Worm (Caenorhabditis elegans): ENCODE results near the gene F40G12.9.
A peak's percentile ranks its signal among the peaks of the same experiment; 100 is the strongest.

F40G12.9 gene

ce11 chrV:14324502-14325467, 42.3 kb downstream of the F40G12.9 start, which contains the start of the genes F47B8.4 and F47B8.18:
F47B8.4 (minus strand) TSS chrV:14324673.
F47B8.18 (minus strand) TSS chrV:14325464.
- peak; percentile 83 for TF ChIP-seq ceh-8 (GFP tag; optimal IDR thresholded peaks at IDR 0.05)
- no peak for TF ChIP-seq ceh-90 (tag; optimal IDR thresholded peaks at IDR 0.05)

- TF ChIP-seq dsc-1 (tag; optimal IDR thresholded peaks at IDR 0.05) = no peak
- TF ChIP-seq ceh-8 (GFP tag; optimal IDR thresholded peaks at IDR 0.05) = no peak
- TF ChIP-seq vab-15 (tag; optimal IDR thresholded peaks at IDR 0.05) = no peak
- TF ChIP-seq nhr-19 (GFP tag; conservative IDR thresholded peaks at IDR 0.05) = no peak
- no peak for TF ChIP-seq lin-14 (GFP tag; optimal IDR thresholded peaks at IDR 0.05)
- TF ChIP-seq C16A3.4 (tag; optimal IDR thresholded peaks at IDR 0.05) = no peak
- TF ChIP-seq elt-2 (tag; optimal IDR thresholded peaks at IDR 0.05) = no peak
- TF ChIP-seq ztf-4 (tag; optimal IDR thresholded peaks at IDR 0.05) = no peak
- TF ChIP-seq elt-3 (tag; optimal IDR thresholded peaks at IDR 0.05) = no peak
- TF ChIP-seq efl-3 (GFP tag; optimal IDR thresholded peaks at IDR 0.05) = no peak
Observed at ce11 chrV:14327776-14328175, 45.3 kb downstream of the F40G12.9 start, which contains the start of gene F47B8.5. F47B8.5 (minus strand) TSS chrV:14327876.

- TF ChIP-seq blmp-1 (tag; optimal IDR thresholded peaks at IDR 0.05) (peak; percentile 13), ets-5 (GFP tag; IDR thresholded peaks at IDR 0.05) (no peak), fkh-4 (tag; optimal IDR thresholded peaks at IDR 0.05; ENCODE audit: borderline replicate concordance) (no peak)
Observed at ce11 chrV:14328806-14329205, 46.3 kb downstream of the F40G12.9 start, which contains the start of gene pepm-1. pepm-1 (plus strand) TSS chrV:14329106.

- TF ChIP-seq alr-1 (tag; optimal IDR thresholded peaks at IDR 0.05; ENCODE audit: borderline replicate concordance) (no peak), elt-3 (tag; optimal IDR thresholded peaks at IDR 0.05) (peak in 1 of 6 experiments; percentile 58), C34B4.2 (tag; optimal IDR thresholded peaks at IDR 0.05) (no peak), snpc-4 (tag; optimal IDR thresholded peaks at IDR 0.05) (no peak), ama-1 (optimal IDR thresholded peaks at IDR 0.05) (no peak), lsy-2 (tag; optimal IDR thresholded peaks at IDR 0.05) (no peak), C16A3.4 (tag; optimal IDR thresholded peaks at IDR 0.05) (no peak), unc-130 (tag; optimal IDR thresholded peaks at IDR 0.05) (no peak), aha-1 (tag; optimal IDR thresholded peaks at IDR 0.05) (no peak), ets-5 (GFP tag; IDR thresholded peaks at IDR 0.05) (no peak), ceh-63 (GFP tag; optimal IDR thresholded peaks at IDR 0.05) (no peak), sup-37 (GFP tag; optimal IDR thresholded peaks at IDR 0.05) (no peak), lin-35 (GFP tag; optimal IDR thresholded peaks at IDR 0.05) (no peak), dsc-1 (tag; optimal IDR thresholded peaks at IDR 0.05) (no peak), lin-39 (tag; optimal IDR thresholded peaks at IDR 0.05) (no peak), ces-1 (GFP tag; optimal IDR thresholded peaks at IDR 0.05) (no peak), nhr-84 (tag; optimal IDR thresholded peaks at IDR 0.05) (no peak), elt-2 (tag; optimal IDR thresholded peaks at IDR 0.05) (no peak), egl-27 (tag; optimal IDR thresholded peaks at IDR 0.05) (no peak), grh-1 (GFP tag; IDR thresholded peaks at IDR 0.05) (peak; percentile 65), ceh-82 (tag; optimal IDR thresholded peaks at IDR 0.05) (no peak), nhr-85 (tag) (peak; percentile 75), sptf-1 (tag; optimal IDR thresholded peaks at IDR 0.05) (no peak), nhr-71 (tag; optimal IDR thresholded peaks at IDR 0.05) (peak; percentile 5), lin-14 (GFP tag; optimal IDR thresholded peaks at IDR 0.05) (peak; percentile 55), C04F5.9 (tag; optimal IDR thresholded peaks at IDR 0.05) (no peak), blmp-1 (tag; optimal IDR thresholded peaks at IDR 0.05) (peak; percentile 73), tbx-2 (tag; optimal IDR thresholded peaks at IDR 0.05) (no peak), mdl-1 (tag; optimal IDR thresholded peaks at IDR 0.05) (peak in 1 of 2 experiments; percentile 20), unc-86 (tag; optimal IDR thresholded peaks at IDR 0.05) (no peak), Y116A8C.19 (tag; optimal IDR thresholded peaks at IDR 0.05; ENCODE audit: borderline replicate concordance) (no peak), unc-62 (GFP tag; optimal IDR thresholded peaks at IDR 0.05) (no peak), snu-23 (GFP tag; optimal IDR thresholded peaks at IDR 0.05) (peak; percentile 36), nhr-237 (tag; optimal IDR thresholded peaks at IDR 0.05) (no peak), nhr-12 (tag; optimal IDR thresholded peaks at IDR 0.05) (no peak), hlh-17 (GFP tag; optimal IDR thresholded peaks at IDR 0.05; ENCODE audit: borderline replicate concordance) (no peak)
Observed at ce11 chrV:14331477-14331876, 49.0 kb downstream of the F40G12.9 start, which contains the start of gene F47B8.8. F47B8.8 (plus strand) TSS chrV:14331733.

All from whole organism, L1 larva.